Fruit fly (Drosophila melanogaster): ENCODE results near the gene CG34428.

CG34428 gene

DNA sequence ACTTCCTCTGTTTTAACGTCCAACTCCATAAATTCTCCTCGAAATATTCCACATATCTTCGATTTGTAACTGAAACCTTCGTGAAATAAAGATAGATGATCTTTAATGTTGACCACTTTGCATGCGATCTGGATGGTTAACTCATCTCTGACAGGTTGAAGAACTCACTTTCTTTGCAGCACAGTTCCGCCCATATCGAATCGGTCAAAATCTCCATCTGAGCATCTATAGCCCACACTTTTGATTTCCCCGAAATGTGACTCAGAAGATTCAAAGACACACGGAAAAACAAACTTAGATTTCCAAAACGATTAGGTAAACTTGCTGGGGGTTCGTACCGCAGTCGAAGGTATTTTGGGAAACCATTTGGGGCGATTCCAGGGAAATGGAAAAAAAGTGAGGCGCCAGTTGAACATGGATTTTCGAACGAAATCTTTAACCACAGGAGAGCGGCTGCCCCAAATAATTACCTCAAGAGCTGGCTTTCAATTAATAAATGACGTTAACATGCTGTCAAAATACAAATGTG lies 46.9 kb downstream of the CG34428 start:
- TF ChIP-seq CG17806 (tag; optimal IDR thresholded peaks at IDR 0.05) (no peak), CG9948 (tag; optimal IDR thresholded peaks at IDR 0.05) (no peak), CG4496 (GFP tag; IDR thresholded peaks at IDR 0.05) (no peak), CG13204 (GFP tag; optimal IDR thresholded peaks at IDR 0.05) (no peak), CG12605 (GFP tag; IDR thresholded peaks at IDR 0.05) (no peak), CG8159 (tag; optimal IDR thresholded peaks at IDR 0.05) (no peak), Pif1A (GFP tag; optimal IDR thresholded peaks at IDR 0.05) (no peak), CG14655 (GFP tag; optimal IDR thresholded peaks at IDR 0.05) (no peak), gl (tag; optimal IDR thresholded peaks at IDR 0.05) (no peak), fd96Ca (GFP tag; IDR thresholded peaks at IDR 0.05) (no peak), CG8301 (tag; optimal IDR thresholded peaks at IDR 0.05) (no peak), EcR (GFP tag; optimal IDR thresholded peaks at IDR 0.05) (no peak), Pif1B (GFP tag; optimal IDR thresholded peaks at IDR 0.05) (no peak)

DNA sequence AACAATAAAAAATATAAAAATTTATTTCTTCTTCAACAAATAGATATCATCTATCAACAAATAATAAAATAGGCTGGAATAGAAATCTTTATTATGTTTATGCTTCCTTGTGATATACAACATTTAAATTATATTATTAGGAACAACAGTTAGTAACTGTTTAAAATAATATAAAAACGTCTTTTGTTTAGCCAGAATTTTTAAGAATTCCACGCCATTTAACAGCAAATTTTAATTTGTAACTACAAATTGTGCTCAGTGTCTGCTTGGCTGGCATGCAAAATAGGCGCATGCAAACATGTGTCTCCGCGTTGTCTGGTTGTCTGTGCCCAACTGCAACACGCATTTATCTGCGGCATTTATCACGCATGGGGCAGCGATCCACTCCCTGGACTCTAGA lies 47.8 kb downstream of the CG34428 start:
- TF ChIP-seq CG17806 (tag; optimal IDR thresholded peaks at IDR 0.05) (peak; percentile 73), Ets98B (GFP tag; IDR thresholded peaks at IDR 0.05) (no peak), CG8301 (tag; optimal IDR thresholded peaks at IDR 0.05) (peak; percentile 60), Pif1B (GFP tag; optimal IDR thresholded peaks at IDR 0.05) (peak; percentile 52), Snoo (tag; optimal IDR thresholded peaks at IDR 0.05) (no peak), CG4496 (GFP tag; IDR thresholded peaks at IDR 0.05) (peak; percentile 55; the same call in 1 of the 3 replicates), CG14655 (GFP tag; optimal IDR thresholded peaks at IDR 0.05) (peak; percentile 81), CG13204 (GFP tag; optimal IDR thresholded peaks at IDR 0.05) (peak; percentile 4), EcR (GFP tag; optimal IDR thresholded peaks at IDR 0.05) (no peak), Pif1A (GFP tag; optimal IDR thresholded peaks at IDR 0.05) (peak; percentile 46), gl (tag; optimal IDR thresholded peaks at IDR 0.05) (peak; percentile 32), D1 (tag; optimal IDR thresholded peaks at IDR 0.05) (peak; percentile 82), fd96Ca (GFP tag; IDR thresholded peaks at IDR 0.05) (no peak; the same call in 2 of the 3 replicates), CG8159 (tag; optimal IDR thresholded peaks at IDR 0.05) (peak; percentile 82), CG9948 (tag; optimal IDR thresholded peaks at IDR 0.05) (peak; percentile 81), CG10348 (GFP tag; IDR thresholded peaks at IDR 0.05) (no peak), CG32121 (GFP tag; IDR thresholded peaks at IDR 0.05) (peak; percentile 38; the same call in 1 of the 2 replicates), CG34367 (tag; optimal IDR thresholded peaks at IDR 0.05) (peak; percentile 75), rn (GFP tag; IDR thresholded peaks at IDR 0.05) (no peak), CG15710 (tag; optimal IDR thresholded peaks at IDR 0.05) (peak; percentile 75), CG12605 (GFP tag; IDR thresholded peaks at IDR 0.05) (no peak)

DNA sequence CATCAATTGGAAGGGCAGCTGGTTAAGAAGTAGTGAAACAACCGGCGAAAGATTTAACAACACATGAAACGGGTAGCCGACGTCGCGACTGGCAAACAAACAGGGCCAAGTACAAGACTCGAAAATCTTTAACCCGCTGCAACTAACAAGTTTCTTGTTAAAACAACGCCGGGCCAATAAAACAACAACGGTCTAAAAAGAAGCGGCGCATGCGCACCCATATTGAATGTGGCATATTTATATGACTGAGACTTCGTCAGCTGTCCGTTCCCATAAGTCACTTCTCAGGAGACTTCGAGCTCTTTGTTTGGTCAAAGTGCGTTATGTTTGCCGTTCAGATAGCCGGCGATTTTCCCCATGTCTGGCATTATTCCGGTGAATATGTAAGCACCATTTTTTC lies 49.9 kb downstream of the CG34428 start:
- TF ChIP-seq EcR (GFP tag; optimal IDR thresholded peaks at IDR 0.05) (no peak), CG14655 (GFP tag; optimal IDR thresholded peaks at IDR 0.05) (no peak), D1 (tag; optimal IDR thresholded peaks at IDR 0.05) (no peak), CG10348 (GFP tag; IDR thresholded peaks at IDR 0.05) (no peak), CG17806 (tag; optimal IDR thresholded peaks at IDR 0.05) (no peak)

All from whole organism, pupa.